Fruit fly (Drosophila melanogaster) whole organism: ENCODE results near the gene CtsF.

ENCODE experiments used
- CG8478 ChIP-seq: fragments of >200 bp; optimal IDR thresholded peaks from 2 replicates; lab custom pipeline; 2018; ENCODE audit warnings: inconsistent platforms
- Dll ChIP-seq: fragments of >200 bp; optimal IDR thresholded peaks from 2 replicates; lab custom pipeline; 2017
- EcR ChIP-seq, 2 experiments: fragments of >200 bp; optimal IDR thresholded peaks; 2 replicates each; lab custom pipeline; 2017; ENCODE audit warnings: missing biosample characterization in 2 of 2, missing genetic modification characterization in 2 of 2, missing genetic modification reagents in 2 of 2
- pan ChIP-seq: fragments of >200 bp; optimal IDR thresholded peaks from 2 replicates; lab custom pipeline; 2017
- psq ChIP-seq: fragments of >200 bp; optimal IDR thresholded peaks from 2 replicates; lab custom pipeline; 2017
- usp ChIP-seq: fragments of >200 bp; optimal IDR thresholded peaks from 2 replicates; lab custom pipeline; 2017; ENCODE audit warnings: missing biosample characterization, missing genetic modification characterization, mixed read lengths

CtsF gene

DNA sequence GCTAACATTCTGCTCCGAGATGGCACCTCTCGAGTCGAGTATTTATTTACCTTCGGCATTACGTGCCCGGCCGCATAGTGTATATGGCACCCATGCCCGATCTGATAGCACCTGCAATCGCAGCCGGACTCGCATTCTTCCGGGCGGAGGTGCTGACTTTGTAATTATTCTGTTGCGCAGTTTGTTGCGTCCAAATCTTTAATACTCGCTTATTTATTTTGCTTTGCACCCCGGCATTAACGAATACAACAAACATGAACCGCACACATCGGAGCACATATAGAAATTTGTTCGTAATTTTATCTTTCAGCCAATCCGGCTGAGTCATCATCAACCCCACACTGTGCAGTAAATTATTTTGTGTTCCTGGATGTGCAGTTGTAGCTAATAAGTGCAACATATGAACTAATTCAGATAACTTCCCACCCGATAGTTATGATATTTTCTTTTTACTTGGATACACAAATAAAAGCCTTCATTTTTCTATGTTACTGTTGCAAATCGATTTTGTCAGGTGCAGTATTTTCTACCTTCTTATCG is 10.5 kb upstream of the CtsF start:
- TF ChIP-seq psq (no peak), Dll (lab: Kevin White, UChicago) (no peak), EcR (GFP tag; optimal IDR thresholded peaks at IDR 0.05; lab: Kevin White, UChicago) (no peak), CG8478 (lab: Kevin White, UChicago) (no peak), pan (lab: Kevin White, UChicago) (no peak), usp (GFP tag; lab: Kevin White, UChicago) (no peak)

dm6 chr3R:5261262-5261661 is 9.7 kb upstream of the CtsF start:
- TF ChIP-seq usp (GFP tag; lab: Kevin White, UChicago) (no peak), CG8478 (lab: Kevin White, UChicago) (no peak), pan (lab: Kevin White, UChicago) (no peak), EcR (GFP tag; optimal IDR thresholded peaks at IDR 0.05; lab: Kevin White, UChicago) (no peak), psq (no peak), Dll (lab: Kevin White, UChicago) (no peak)

dm6 chr3R:5257147-5257487 is 5.6 kb upstream of the CtsF start:
- TF ChIP-seq psq (no peak), CG8478 (lab: Kevin White, UChicago) (no peak), EcR (GFP tag; optimal IDR thresholded peaks at IDR 0.05; lab: Kevin White, UChicago) (no peak), Dll (lab: Kevin White, UChicago) (no peak), usp (GFP tag; lab: Kevin White, UChicago) (no peak), pan (lab: Kevin White, UChicago) (no peak)

DNA sequence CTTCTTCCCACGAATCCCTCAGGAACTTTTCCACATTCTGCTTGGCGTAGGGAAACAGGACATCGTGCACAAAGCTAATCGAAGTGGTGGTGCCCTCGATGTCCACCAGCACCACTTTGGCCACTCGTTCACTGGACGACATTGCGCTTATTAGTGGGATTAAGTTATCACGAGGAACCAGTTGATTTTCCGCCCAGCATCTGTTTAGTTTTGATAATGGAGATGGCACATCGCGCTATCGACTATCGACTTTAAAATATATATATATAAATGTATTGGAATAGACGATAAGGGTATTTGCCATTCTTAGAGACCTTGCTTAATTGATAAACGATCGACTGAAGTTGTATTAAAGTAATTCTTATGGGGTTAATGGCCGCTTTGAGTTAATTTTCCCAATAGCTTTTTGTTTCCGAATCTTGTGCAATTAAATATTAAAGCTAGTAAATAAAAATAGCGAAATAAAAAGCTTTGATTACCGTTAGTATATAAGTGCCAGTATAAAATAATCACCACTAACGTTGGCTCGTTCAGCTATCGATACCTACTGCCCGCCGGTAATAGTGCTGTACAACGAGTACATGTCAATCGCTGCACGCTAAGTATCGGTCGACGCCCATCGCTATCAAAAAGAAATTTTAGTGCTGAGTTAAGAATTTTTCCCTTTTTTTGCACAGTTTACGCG is 5.1 kb upstream of the CtsF start, which contains the start of the genes Enoph and Hph:
TSS of gene Enoph (minus strand) at position 220 of the 685 bp plus-strand sequence.
TSS of gene Hph (plus strand) at position 576 of the 685 bp plus-strand sequence.
- TF ChIP-seq CG8478 (lab: Kevin White, UChicago): no peak
- TF ChIP-seq EcR (GFP tag; optimal IDR thresholded peaks at IDR 0.05; lab: Kevin White, UChicago): no peak
- TF ChIP-seq pan (lab: Kevin White, UChicago): no peak
- TF ChIP-seq usp (GFP tag; lab: Kevin White, UChicago): no peak
- TF ChIP-seq Dll (lab: Kevin White, UChicago): no peak
- TF ChIP-seq psq: no peak

- no peak for TF ChIP-seq psq
- no peak for TF ChIP-seq pan (lab: Kevin White, UChicago)
- TF ChIP-seq usp (GFP tag; lab: Kevin White, UChicago): no peak
- no peak for TF ChIP-seq CG8478 (lab: Kevin White, UChicago)
- TF ChIP-seq EcR (GFP tag; optimal IDR thresholded peaks at IDR 0.05; lab: Kevin White, UChicago): no peak
- TF ChIP-seq Dll (lab: Kevin White, UChicago): no peak
These were observed 1.3 kb upstream of the CtsF start, which contains the start of gene CG1113 for dm6 chr3R:5252853-5253252. CG1113 (plus strand) TSS chr3R:5253153.

- TF ChIP-seq usp (GFP tag; lab: Kevin White, UChicago) (no peak), Dll (lab: Kevin White, UChicago) (no peak), EcR (GFP tag; optimal IDR thresholded peaks at IDR 0.05; lab: Kevin White, UChicago) (peak in 1 of 2 experiments; percentile 13), psq (no peak)
These were observed 859 bp downstream of the CtsF start for dm6 chr3R:5250530-5251242.

- TF ChIP-seq Dll (lab: Kevin White, UChicago): no peak
- TF ChIP-seq psq: no peak
- no peak for TF ChIP-seq CG8478 (lab: Kevin White, UChicago)
- no peak for TF ChIP-seq EcR (GFP tag; optimal IDR thresholded peaks at IDR 0.05; lab: Kevin White, UChicago)
- no peak for TF ChIP-seq pan (lab: Kevin White, UChicago)
- no peak for TF ChIP-seq usp (GFP tag; lab: Kevin White, UChicago)
These were observed 2.2 kb downstream of the CtsF start for dm6 chr3R:5249308-5249707.

DNA sequence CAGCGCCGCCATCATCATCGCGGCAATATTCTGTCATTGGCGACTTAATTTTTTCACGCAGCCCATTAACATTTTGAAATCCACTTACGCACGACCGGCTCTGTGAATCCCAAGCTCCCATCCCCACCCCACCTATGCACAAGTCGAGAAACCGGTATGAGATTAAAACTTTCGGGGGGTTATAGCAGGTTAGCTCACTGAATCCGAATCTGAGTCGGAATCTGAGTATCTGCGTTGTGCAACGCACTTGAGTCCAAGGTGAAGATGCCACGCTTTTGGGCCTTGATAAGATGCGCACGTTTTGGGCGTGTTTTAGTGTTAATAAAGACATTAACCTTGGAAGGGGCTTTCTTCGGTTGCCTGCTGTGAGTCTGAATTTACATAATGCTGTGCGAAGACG is 4.6 kb downstream of the CtsF start:
- no peak for TF ChIP-seq EcR (GFP tag; optimal IDR thresholded peaks at IDR 0.05; lab: Kevin White, UChicago)
- TF ChIP-seq usp (GFP tag; lab: Kevin White, UChicago): no peak
- TF ChIP-seq pan (lab: Kevin White, UChicago): no peak
- TF ChIP-seq CG8478 (lab: Kevin White, UChicago): no peak

- TF ChIP-seq usp (GFP tag; lab: Kevin White, UChicago) (no peak), psq (no peak), EcR (GFP tag; optimal IDR thresholded peaks at IDR 0.05; lab: Kevin White, UChicago) (no peak), CG8478 (lab: Kevin White, UChicago) (no peak), pan (lab: Kevin White, UChicago) (no peak), Dll (lab: Kevin White, UChicago) (no peak)
These were observed 10.8 kb downstream of the CtsF start, which contains the start of gene CG33293 for dm6 chr3R:5240721-5241120. CG33293 (minus strand) TSS chr3R:5240735.

- TF ChIP-seq psq: no peak
- TF ChIP-seq usp (GFP tag; lab: Kevin White, UChicago): no peak
- TF ChIP-seq Dll (lab: Kevin White, UChicago): no peak
- no peak for TF ChIP-seq pan (lab: Kevin White, UChicago)
These were observed 14.3 kb downstream of the CtsF start, which contains the start of gene rtp for dm6 chr3R:5237215-5237614. rtp (minus strand) TSS chr3R:5237315.

DNA sequence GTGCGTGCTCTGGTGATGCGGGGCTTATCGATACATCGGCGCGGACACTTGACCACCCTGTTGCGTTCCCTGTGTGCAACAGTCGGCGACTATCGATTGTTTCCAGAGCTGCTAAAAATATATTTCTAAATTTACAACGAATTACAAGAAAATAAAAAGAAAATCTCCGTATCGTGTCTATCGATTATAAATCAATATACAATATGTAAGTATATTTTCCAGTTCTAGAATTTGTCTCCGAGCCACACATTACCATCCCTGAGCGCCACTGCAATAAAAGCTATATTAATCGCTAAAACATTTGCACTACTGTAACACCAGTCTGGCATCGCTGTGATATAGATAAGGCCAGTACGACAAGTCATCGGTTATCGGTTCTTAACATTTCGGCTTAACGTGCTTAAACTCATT is 19.3 kb downstream of the CtsF start, which contains the start of the genes Kat60 and Mms19:
TSS of gene Kat60 (minus strand) at position 13 of the 411 bp plus-strand sequence.
TSS of gene Mms19 (plus strand) at position 347 of the 411 bp plus-strand sequence.
- no peak for TF ChIP-seq pan (lab: Kevin White, UChicago)
- TF ChIP-seq Dll (lab: Kevin White, UChicago): no peak
- TF ChIP-seq usp (GFP tag; lab: Kevin White, UChicago): no peak
- TF ChIP-seq psq: no peak
- no peak for TF ChIP-seq EcR (GFP tag; optimal IDR thresholded peaks at IDR 0.05; lab: Kevin White, UChicago)
- TF ChIP-seq CG8478 (lab: Kevin White, UChicago): no peak
